Fruit fly (Drosophila melanogaster): ENCODE results near the gene eIF3e.

Gene eIF3e

DNA sequence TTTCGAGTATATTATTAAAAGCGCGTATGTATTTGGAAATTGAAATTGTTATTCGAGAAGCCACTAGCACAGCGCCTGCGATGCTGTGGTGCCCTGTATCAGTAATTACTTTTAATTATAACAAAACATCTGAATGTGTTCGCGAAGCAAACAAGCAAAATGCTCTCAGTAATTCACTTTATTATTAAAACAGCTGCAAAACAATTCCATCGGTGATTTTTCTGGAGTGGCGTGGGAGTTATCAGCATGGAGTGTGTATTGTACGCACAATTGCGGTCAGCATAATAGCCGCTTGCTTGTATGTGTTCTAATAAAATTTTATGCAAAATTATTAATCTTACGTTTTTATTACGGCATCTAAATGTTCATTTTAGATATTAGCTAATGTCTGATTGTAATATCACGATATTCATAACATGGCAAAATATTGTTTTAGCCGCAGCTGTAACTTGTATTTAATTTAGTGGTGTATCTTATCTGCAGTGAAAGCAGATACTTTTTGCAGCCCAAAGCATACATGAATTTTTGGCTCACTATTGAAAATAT, 4.5 kb downstream of the eIF3e start (continued):
- TF ChIP-seq CG4707 (GFP tag; optimal IDR thresholded peaks at IDR 0.05), result peak; percentile 49
- TF ChIP-seq Aef1 (GFP tag; IDR thresholded peaks at IDR 0.05), result peak; percentile 55
- peak; percentile 28; the same call in 1 of the 2 replicates for TF ChIP-seq CG11247 (GFP tag; IDR thresholded peaks at IDR 0.05)
- peak; percentile 79 for TF ChIP-seq CG4424 (GFP tag; optimal IDR thresholded peaks at IDR 0.05)
- peak; percentile 82 for TF ChIP-seq gsb-n (tag; optimal IDR thresholded peaks at IDR 0.05)
- TF ChIP-seq CG17385 (GFP tag; optimal IDR thresholded peaks at IDR 0.05), result peak; percentile 66
- TF ChIP-seq chn (GFP tag; optimal IDR thresholded peaks at IDR 0.05), result peak; percentile 55
- peak; percentile 83 for TF ChIP-seq fd96Cb (tag; optimal IDR thresholded peaks at IDR 0.05)
- TF ChIP-seq CG31388 (GFP tag; optimal IDR thresholded peaks at IDR 0.05), result no peak
- no peak for TF ChIP-seq ash1 (GFP tag; optimal IDR thresholded peaks at IDR 0.05)
- TF ChIP-seq CG34422 (GFP tag; IDR thresholded peaks at IDR 0.05), result peak; percentile 59; the same call in 2 of the 3 replicates
- peak; percentile 74 for TF ChIP-seq CG4730 (GFP tag; IDR thresholded peaks at IDR 0.05)
- no peak for TF ChIP-seq hth (optimal IDR thresholded peaks at IDR 0.05)
- peak; percentile 60 for TF ChIP-seq CG16815 (GFP tag; optimal IDR thresholded peaks at IDR 0.05)
- TF ChIP-seq CG12219 (GFP tag; optimal IDR thresholded peaks at IDR 0.05), result peak; percentile 70
- TF ChIP-seq sens-2 (GFP tag; IDR thresholded peaks at IDR 0.05), result peak; percentile 37; the same call in 1 of the 2 replicates
- peak; percentile 64 for TF ChIP-seq CG16863 (GFP tag; optimal IDR thresholded peaks at IDR 0.05)
- TF ChIP-seq btn (GFP tag; optimal IDR thresholded peaks at IDR 0.05), result peak; percentile 52
- no peak for TF ChIP-seq Sry-β (GFP tag; optimal IDR thresholded peaks at IDR 0.05)
- TF ChIP-seq NFAT (GFP tag; IDR thresholded peaks at IDR 0.05), result 0 out of 2 replicates have a peak, but pooled peaks have one; percentile 13
- TF ChIP-seq CG18011 (GFP tag; optimal IDR thresholded peaks at IDR 0.05), result no peak
- TF ChIP-seq ATbp (GFP tag; optimal IDR thresholded peaks at IDR 0.05), result peak; percentile 76
- TF ChIP-seq chif (GFP tag; optimal IDR thresholded peaks at IDR 0.05), result peak; percentile 69 to 76
- peak; percentile 39 for TF ChIP-seq CG7786 (GFP tag; optimal IDR thresholded peaks at IDR 0.05)
- TF ChIP-seq HLH54F (GFP tag; optimal IDR thresholded peaks at IDR 0.05), result peak; percentile 46
- TF ChIP-seq nom (GFP tag; optimal IDR thresholded peaks at IDR 0.05), result peak; percentile 18
- TF ChIP-seq gce (GFP tag; IDR thresholded peaks at IDR 0.05), result peak; percentile 67; the same call in 2 of the 3 replicates
- TF ChIP-seq Dip3 (GFP tag; optimal IDR thresholded peaks at IDR 0.05), result peak; percentile 35
- TF ChIP-seq sens (GFP tag), result peak; percentile 98
- TF ChIP-seq ham (GFP tag; IDR thresholded peaks at IDR 0.05), result no peak
- TF ChIP-seq CG8765 (GFP tag; IDR thresholded peaks at IDR 0.05), result no peak
- TF ChIP-seq CG8924 (tag; optimal IDR thresholded peaks at IDR 0.05), result peak; percentile 77
- no peak for TF ChIP-seq Neu2 (GFP tag; optimal IDR thresholded peaks at IDR 0.05; ENCODE audit: borderline replicate concordance)
- peak; percentile 48; the same call in 1 of the 2 replicates for TF ChIP-seq dati (GFP tag; IDR thresholded peaks at IDR 0.05)
- TF ChIP-seq CG34376 (GFP tag; optimal IDR thresholded peaks at IDR 0.05), result no peak
- peak; percentile 60 for TF ChIP-seq CG2120 (GFP tag; optimal IDR thresholded peaks at IDR 0.05)
- peak; percentile 81 for TF ChIP-seq Xrp1 (GFP tag; IDR thresholded peaks at IDR 0.05)
- TF ChIP-seq onecut (GFP tag; IDR thresholded peaks at IDR 0.05), result peak; percentile 39; the same call in 1 of the 2 replicates
- peak; percentile 67 for TF ChIP-seq CoRest (tag; optimal IDR thresholded peaks at IDR 0.05)
- TF ChIP-seq maf-S (GFP tag; optimal IDR thresholded peaks at IDR 0.05), result peak; percentile 50
- TF ChIP-seq CG11695 (GFP tag; IDR thresholded peaks at IDR 0.05), result peak; percentile 85
- no peak for TF ChIP-seq cas (GFP tag; IDR thresholded peaks at IDR 0.05)
- TF ChIP-seq wek (GFP tag; optimal IDR thresholded peaks at IDR 0.05), result peak; percentile 5
- peak; percentile 69 for TF ChIP-seq Fer1 (GFP tag; optimal IDR thresholded peaks at IDR 0.05)
- TF ChIP-seq rib (GFP tag; IDR thresholded peaks at IDR 0.05), result 0 out of 2 replicates have a peak, but pooled peaks have one; percentile 13
- peak; percentile 83 for TF ChIP-seq CG1603 (tag; optimal IDR thresholded peaks at IDR 0.05)
- peak; percentile 0 for TF ChIP-seq TFAM (GFP tag; optimal IDR thresholded peaks at IDR 0.05)
- peak; percentile 72; the same call in 1 of the 2 replicates for TF ChIP-seq ara (GFP tag; IDR thresholded peaks at IDR 0.05)
- TF ChIP-seq hkb (optimal IDR thresholded peaks at IDR 0.05), result no peak
- TF ChIP-seq hkb (GFP tag; IDR thresholded peaks at IDR 0.05), result peak; percentile 86
- no peak for TF ChIP-seq h (optimal IDR thresholded peaks at IDR 0.05)
- no peak for TF ChIP-seq kni (GFP tag; optimal IDR thresholded peaks at IDR 0.05)
